Worm (Caenorhabditis elegans) whole organism, L4 larva: ENCODE data around the gene ZK1320.11.

Experiments used
- Y105C5A.15 ChIP-seq: fragments of 200-800 bp; sonication (Bioruptor generic); IDR thresholded peaks from 2 replicates; pipeline ENCODE4 v1.3.6; 2022; ENCODE audit warnings: missing genetic modification characterization, missing compliant biosample characterization
- egl-27 ChIP-seq: sonication (generic microtip); optimal IDR thresholded peaks from 3 replicates; lab custom pipeline; 2017; ENCODE audit warnings: missing biosample characterization, missing genetic modification reagents, missing genetic modification characterization
- fkh-10 ChIP-seq: fragments of 150-350 bp; optimal IDR thresholded peaks from 2 replicates; lab custom pipeline; 2014; ENCODE audit warnings: missing biosample characterization, missing genetic modification reagents, missing genetic modification characterization
- jun-1 ChIP-seq: fragments of 150-350 bp; optimal IDR thresholded peaks from 2 replicates; lab custom pipeline; 2014; ENCODE audit warnings: missing biosample characterization, missing genetic modification reagents, missing genetic modification characterization
- nhr-237 ChIP-seq: sonication (generic microtip); optimal IDR thresholded peaks from 2 replicates; lab custom pipeline; 2017; ENCODE audit warnings: missing biosample characterization, missing genetic modification characterization
- nhr-6 ChIP-seq: fragments of 150-350 bp; optimal IDR thresholded peaks from 2 replicates; lab custom pipeline; 2014; ENCODE audit warnings: missing biosample characterization, missing genetic modification characterization
- spr-1 ChIP-seq: sonication (generic microtip); optimal IDR thresholded peaks from 2 replicates; lab custom pipeline; 2016; ENCODE audit warnings: mild to moderate bottlenecking, missing genetic modification characterization, missing compliant biosample characterization
- unc-39 ChIP-seq: sonication (generic microtip); optimal IDR thresholded peaks from 2 replicates; lab custom pipeline; 2017; ENCODE audit warnings: missing biosample characterization, missing genetic modification characterization

Gene ZK1320.11

DNA sequence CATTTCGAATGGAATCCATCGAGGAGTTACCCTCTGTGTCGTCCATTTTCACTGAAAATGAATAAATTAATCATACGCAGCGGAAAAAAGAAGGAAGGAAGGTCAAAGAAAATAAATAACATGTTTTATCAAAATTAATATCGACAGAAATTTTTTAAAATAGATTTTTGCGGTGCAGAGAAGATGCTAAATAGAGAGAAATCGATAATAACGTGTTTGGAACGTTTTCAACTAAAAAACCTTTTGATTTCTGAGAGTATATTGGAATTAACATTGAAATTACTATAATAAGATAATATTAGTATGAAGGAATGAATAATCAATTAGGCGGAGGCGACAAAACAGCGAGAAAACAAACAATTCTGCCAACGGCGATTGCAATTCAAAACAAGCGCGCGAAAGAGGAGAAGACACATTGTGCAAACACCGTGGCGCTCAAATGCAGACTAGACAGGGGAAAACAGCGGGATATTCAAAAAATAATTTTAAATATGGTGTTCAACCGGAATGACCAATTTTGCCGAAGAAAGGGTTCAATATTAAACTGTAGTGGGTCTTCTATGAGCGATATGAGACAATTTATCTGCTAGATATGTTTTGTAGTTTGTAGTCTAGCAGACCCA is 49.1 kb downstream of the ZK1320.11 start, which contains the start of gene wee-1.3 (continued):
- peak; percentile 73 for TF ChIP-seq nhr-6 (tag; lab: Kevin White, UChicago)

ce11 chrII:9717904-9718303 is 50.5 kb downstream of the ZK1320.11 start, which contains the start of gene Y53C12A.6:
Y53C12A.6 (minus strand) TSS chrII:9718004.
- TF ChIP-seq Y105C5A.15 (GFP tag; lab: Robert Waterston, UW) (no peak), unc-39 (no peak), fkh-10 (no peak), egl-27 (no peak), spr-1 (no peak), nhr-237 (no peak), nhr-6 (tag; lab: Kevin White, UChicago) (no peak), jun-1 (no peak)
